Fruit fly (Drosophila melanogaster) whole organism, pupa: Measurements from ENCODE around the gene jumu.

Experiments used
- CG10348 ChIP-seq: fragments of 200-800 bp; sonication (Bioruptor generic); IDR thresholded peaks from 2 replicates; pipeline ENCODE4 v1.3.6; 2022; ENCODE audit warnings: missing biosample characterization, missing genetic modification characterization
- CG14655 ChIP-seq: fragments of 200-800 bp; sonication (Bioruptor generic); optimal IDR thresholded peaks from 3 replicates; lab custom pipeline; 2017; ENCODE audit warnings: mild to moderate bottlenecking, missing biosample characterization, missing genetic modification reagents, missing genetic modification characterization
- CG32121 ChIP-seq: fragments of 200-800 bp; sonication (Bioruptor generic); IDR thresholded peaks from 2 replicates; pipeline ENCODE4 v1.3.6; 2022; ENCODE audit warnings: missing biosample characterization, missing genetic modification characterization
- CG8301 ChIP-seq: fragments of 200-800 bp; sonication (Bioruptor generic); optimal IDR thresholded peaks from 2 replicates; lab custom pipeline; 2018; ENCODE audit warnings: missing biosample characterization, mild to moderate bottlenecking, missing genetic modification characterization
- CG9948 ChIP-seq: fragments of 200-800 bp; sonication (Bioruptor generic); optimal IDR thresholded peaks from 2 replicates; lab custom pipeline; 2018; ENCODE audit warnings: missing biosample characterization, mild to moderate bottlenecking, missing genetic modification characterization, moderate library complexity
- EcR ChIP-seq: fragments of 200-800 bp; sonication (Bioruptor generic); optimal IDR thresholded peaks from 3 replicates; lab custom pipeline; 2019; ENCODE audit warnings: missing biosample characterization, missing genetic modification characterization, mild to moderate bottlenecking, moderate library complexity, missing genetic modification reagents
- Ets98B ChIP-seq: fragments of 200-800 bp; sonication (Bioruptor generic); IDR thresholded peaks from 2 replicates; pipeline ENCODE4 v1.3.6; 2022; ENCODE audit warnings: missing biosample characterization, missing genetic modification characterization
- Pif1A ChIP-seq: fragments of 200-800 bp; sonication (Bioruptor generic); optimal IDR thresholded peaks from 3 replicates; lab custom pipeline; 2016; ENCODE audit warnings: missing biosample characterization, missing genetic modification characterization
- Pif1B ChIP-seq: fragments of 200-800 bp; sonication (Bioruptor generic); optimal IDR thresholded peaks from 3 replicates; lab custom pipeline; 2016; ENCODE audit warnings: missing biosample characterization, missing genetic modification characterization
- fd96Ca ChIP-seq: fragments of 200-800 bp; sonication (Bioruptor generic); IDR thresholded peaks from 3 replicates; pipeline ENCODE4 v1.3.6; 2022; ENCODE audit warnings: missing biosample characterization, missing genetic modification characterization
- gl ChIP-seq: fragments of 200-800 bp; sonication (Bioruptor generic); optimal IDR thresholded peaks from 2 replicates; lab custom pipeline; 2018; ENCODE audit warnings: missing biosample characterization, mild to moderate bottlenecking, missing genetic modification characterization

Gene jumu

dm6 chr3R:10407066-10407465 lies 57.1 kb downstream of the jumu start, which contains the start of gene CG6325:
TSS of gene CG6325 (minus strand) at chr3R:10407285.
- TF ChIP-seq CG32121 (no peak), Ets98B (GFP tag; lab: Robert Waterston, UW) (no peak), EcR (no peak), gl (no peak)

- TF ChIP-seq fd96Ca (GFP tag; lab: Robert Waterston, UW) = no peak
- no peak for TF ChIP-seq CG14655 (GFP tag; lab: Kevin White, UChicago)
- no peak for TF ChIP-seq Pif1B (GFP tag; lab: Kevin White, UChicago)
- no peak for TF ChIP-seq gl
- TF ChIP-seq CG8301 (tag; lab: Kevin White, UChicago) = no peak
- TF ChIP-seq EcR = no peak
- TF ChIP-seq CG10348 = no peak
- TF ChIP-seq Pif1A (GFP tag; lab: Kevin White, UChicago) = no peak
- TF ChIP-seq CG9948 (tag; lab: Kevin White, UChicago) = no peak
- TF ChIP-seq CG32121 = no peak
Measured at dm6 chr3R:10407658-10408057, 57.7 kb downstream of the jumu start.
